Fruit fly (Drosophila melanogaster): Measurements from ENCODE around the gene CG11122.

The CG11122 gene

dm6 chrX:11124749-11125508 lies 403 bp upstream of the CG11122 start, which contains the start of gene Rpt3 (continued):
- TF ChIP-seq corto (GFP tag; optimal IDR thresholded peaks at IDR 0.05) (no peak), CG10959 (GFP tag; IDR thresholded peaks at IDR 0.05) (no peak), hb (GFP tag; IDR thresholded peaks at IDR 0.05; ENCODE audit: partially characterized antibody) (peak; percentile 72; the same call in 2 of the 3 replicates), Meics (GFP tag; optimal IDR thresholded peaks at IDR 0.05) (no peak), az2 (GFP tag; optimal IDR thresholded peaks at IDR 0.05) (no peak), lbe (GFP tag; optimal IDR thresholded peaks at IDR 0.05) (no peak), sr (GFP tag; IDR thresholded peaks at IDR 0.05) (no peak), Dad (GFP tag; optimal IDR thresholded peaks at IDR 0.05) (no peak), H2.0 (GFP tag; IDR thresholded peaks at IDR 0.05) (no peak), CG11093 (GFP tag; IDR thresholded peaks at IDR 0.05) (no peak), CG18476 (GFP tag; optimal IDR thresholded peaks at IDR 0.05) (no peak), CG6854 (GFP tag; optimal IDR thresholded peaks at IDR 0.05) (no peak), CG9609 (GFP tag; optimal IDR thresholded peaks at IDR 0.05) (no peak), CG13296 (GFP tag; optimal IDR thresholded peaks at IDR 0.05) (no peak), pros (GFP tag; optimal IDR thresholded peaks at IDR 0.05) (no peak), CG34376 (GFP tag; optimal IDR thresholded peaks at IDR 0.05) (no peak), CG32532 (GFP tag; IDR thresholded peaks at IDR 0.05) (0 out of 2 replicates have a peak, but pooled peaks have one; percentile 8), CG10565 (GFP tag; optimal IDR thresholded peaks at IDR 0.05) (no peak), fd102C (GFP tag; optimal IDR thresholded peaks at IDR 0.05) (no peak), CG7987 (GFP tag; optimal IDR thresholded peaks at IDR 0.05) (no peak), unc-4 (GFP tag; IDR thresholded peaks at IDR 0.05; ENCODE audit: partially characterized antibody) (peak; percentile 76), pum (GFP tag; optimal IDR thresholded peaks at IDR 0.05) (no peak), CG7928 (GFP tag; optimal IDR thresholded peaks at IDR 0.05) (no peak), tgo (GFP tag; IDR thresholded peaks at IDR 0.05) (no peak), CG15011 (GFP tag; optimal IDR thresholded peaks at IDR 0.05) (no peak), dm (GFP tag; optimal IDR thresholded peaks at IDR 0.05) (no peak), nom (GFP tag; optimal IDR thresholded peaks at IDR 0.05) (no peak), CG8089 (GFP tag; optimal IDR thresholded peaks at IDR 0.05) (no peak), Adf1 (GFP tag; IDR thresholded peaks at IDR 0.05) (no peak), fu2 (GFP tag; optimal IDR thresholded peaks at IDR 0.05) (no peak), CG4820 (GFP tag; optimal IDR thresholded peaks at IDR 0.05) (no peak), ewg (GFP tag; optimal IDR thresholded peaks at IDR 0.05) (no peak), CG9215 (GFP tag; IDR thresholded peaks at IDR 0.05) (no peak), CG11504 (tag; optimal IDR thresholded peaks at IDR 0.05) (no peak), Ets65A (GFP tag) (peak; percentile 40), trem (tag; optimal IDR thresholded peaks at IDR 0.05) (peak; percentile 30), inv (GFP tag; IDR thresholded peaks at IDR 0.05; ENCODE audit: partially characterized antibody) (peak; percentile 74; the same call in 1 of the 2 replicates), Dfd (GFP tag; optimal IDR thresholded peaks at IDR 0.05) (no peak), Trl (optimal IDR thresholded peaks at IDR 0.05) (no peak), Trl (GFP tag; optimal IDR thresholded peaks at IDR 0.05) (no peak), CG15479 (GFP tag; optimal IDR thresholded peaks at IDR 0.05) (no peak), abd-A (tag; optimal IDR thresholded peaks at IDR 0.05) (no peak), CG12942 (GFP tag; optimal IDR thresholded peaks at IDR 0.05) (no peak), Opbp (GFP tag; IDR thresholded peaks at IDR 0.05; ENCODE audit: partially characterized antibody) (peak; percentile 67), Nf-YC (tag; optimal IDR thresholded peaks at IDR 0.05) (no peak), otp (GFP tag; IDR thresholded peaks at IDR 0.05) (no peak), so (GFP tag; IDR thresholded peaks at IDR 0.05) (no peak), grau (tag; optimal IDR thresholded peaks at IDR 0.05) (no peak), hbn (GFP tag; IDR thresholded peaks at IDR 0.05; ENCODE audit: partially characterized antibody) (peak; percentile 63), CG1602 (GFP tag; optimal IDR thresholded peaks at IDR 0.05) (no peak)

Data from whole organism, embryonic.